Fruit fly (Drosophila melanogaster) whole organism: ENCODE measurements around the gene S-Lap4.

Experiments used
- CG8478 ChIP-seq: fragments of >200 bp; optimal IDR thresholded peaks from 2 replicates; lab custom pipeline; 2018; ENCODE audit warnings: inconsistent platforms
- Dll ChIP-seq: fragments of >200 bp; optimal IDR thresholded peaks from 2 replicates; lab custom pipeline; 2017
- EcR ChIP-seq, 2 experiments: fragments of >200 bp; optimal IDR thresholded peaks; 2 replicates each; lab custom pipeline; 2017; ENCODE audit warnings: missing biosample characterization in 2 of 2, missing genetic modification characterization in 2 of 2, missing genetic modification reagents in 2 of 2
- pan ChIP-seq: fragments of >200 bp; optimal IDR thresholded peaks from 2 replicates; lab custom pipeline; 2017
- psq ChIP-seq: fragments of >200 bp; optimal IDR thresholded peaks from 2 replicates; lab custom pipeline; 2017
- usp ChIP-seq: fragments of >200 bp; optimal IDR thresholded peaks from 2 replicates; lab custom pipeline; 2017; ENCODE audit warnings: missing biosample characterization, missing genetic modification characterization, mixed read lengths

The S-Lap4 gene

DNA sequence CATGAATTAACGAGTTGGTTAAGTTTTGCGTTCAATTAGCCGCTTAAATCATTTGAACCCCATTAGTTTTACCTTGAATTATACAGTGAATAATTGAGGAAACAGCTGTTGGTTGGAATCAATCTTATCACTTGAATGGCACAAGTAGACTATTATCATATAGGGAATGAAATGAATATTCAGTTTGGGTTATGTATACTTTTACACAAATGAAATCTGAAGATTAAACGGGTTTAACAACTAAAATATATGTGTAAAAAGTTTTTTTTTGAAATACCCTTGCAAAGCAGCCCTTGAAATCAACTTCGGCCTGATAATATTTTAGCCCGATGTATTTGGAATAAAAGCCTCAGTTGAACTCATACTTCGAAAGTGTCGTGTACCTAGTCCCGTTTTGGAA lies at the start of gene S-Lap4:
Gene S-Lap4 (plus strand): TSS at position 301 of the 400 bp plus-strand sequence.
- TF ChIP-seq psq (no peak), pan (lab: Kevin White, UChicago) (no peak), usp (GFP tag; lab: Kevin White, UChicago) (no peak), EcR (GFP tag; optimal IDR thresholded peaks at IDR 0.05; lab: Kevin White, UChicago) (no peak), CG8478 (lab: Kevin White, UChicago) (no peak), Dll (lab: Kevin White, UChicago) (no peak)

dm6 chr3L:10442486-10442885 lies 48.2 kb upstream of the S-Lap4 start:
- no peak for TF ChIP-seq CG8478 (lab: Kevin White, UChicago)
- TF ChIP-seq usp (GFP tag; lab: Kevin White, UChicago): no peak
- no peak for TF ChIP-seq pan (lab: Kevin White, UChicago)
- TF ChIP-seq psq: no peak
- TF ChIP-seq Dll (lab: Kevin White, UChicago): no peak
- no peak for TF ChIP-seq EcR (GFP tag; optimal IDR thresholded peaks at IDR 0.05; lab: Kevin White, UChicago)

DNA sequence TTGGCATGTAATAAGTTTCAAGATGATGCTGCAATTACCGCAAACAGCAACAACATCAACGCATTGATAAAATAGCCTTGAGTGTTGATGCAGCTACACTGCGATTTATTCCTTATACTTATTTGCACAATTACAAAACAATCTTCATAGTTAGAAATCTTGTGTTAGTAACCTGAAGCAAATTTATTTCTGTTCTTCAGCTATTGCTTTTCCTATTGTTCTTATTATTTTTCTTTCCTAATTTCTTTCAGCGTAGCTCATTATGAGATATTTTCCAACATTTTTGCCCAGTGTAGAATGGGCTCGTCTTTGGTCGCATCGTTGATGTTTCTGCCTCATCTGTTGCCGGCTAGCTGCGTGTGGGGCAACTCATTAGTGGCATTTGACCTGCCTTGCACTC lies 46.7 kb upstream of the S-Lap4 start:
- no peak for TF ChIP-seq Dll (lab: Kevin White, UChicago)

DNA sequence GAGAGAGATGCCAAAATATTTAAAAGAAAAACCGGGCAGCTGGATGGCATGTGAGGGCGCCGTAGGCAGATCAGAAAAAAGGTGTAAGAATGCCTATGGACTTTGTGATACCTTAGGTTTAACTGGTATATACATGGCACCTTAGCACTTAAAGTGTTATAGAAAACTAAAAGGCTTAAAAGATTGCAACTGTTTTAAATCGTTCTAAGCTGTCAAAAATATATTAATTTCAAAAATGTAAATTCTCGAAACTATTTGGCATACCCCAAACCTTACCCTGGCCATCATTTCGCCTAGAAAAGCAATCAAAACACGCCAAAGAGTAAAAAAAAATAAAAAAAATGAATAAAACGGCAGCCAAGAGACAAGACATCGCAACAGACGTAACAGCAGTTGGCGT lies 43.7 kb upstream of the S-Lap4 start:
- TF ChIP-seq CG8478 (lab: Kevin White, UChicago) (no peak), Dll (lab: Kevin White, UChicago) (no peak), EcR (GFP tag; optimal IDR thresholded peaks at IDR 0.05; lab: Kevin White, UChicago) (no peak), psq (no peak), pan (lab: Kevin White, UChicago) (no peak), usp (GFP tag; lab: Kevin White, UChicago) (no peak)

dm6 chr3L:10449725-10450124 lies 40.9 kb upstream of the S-Lap4 start:
- no peak for TF ChIP-seq usp (GFP tag; lab: Kevin White, UChicago)
- TF ChIP-seq pan (lab: Kevin White, UChicago): no peak
- no peak for TF ChIP-seq EcR (GFP tag; optimal IDR thresholded peaks at IDR 0.05; lab: Kevin White, UChicago)
- no peak for TF ChIP-seq CG8478 (lab: Kevin White, UChicago)
- no peak for TF ChIP-seq psq
- TF ChIP-seq Dll (lab: Kevin White, UChicago): no peak

DNA sequence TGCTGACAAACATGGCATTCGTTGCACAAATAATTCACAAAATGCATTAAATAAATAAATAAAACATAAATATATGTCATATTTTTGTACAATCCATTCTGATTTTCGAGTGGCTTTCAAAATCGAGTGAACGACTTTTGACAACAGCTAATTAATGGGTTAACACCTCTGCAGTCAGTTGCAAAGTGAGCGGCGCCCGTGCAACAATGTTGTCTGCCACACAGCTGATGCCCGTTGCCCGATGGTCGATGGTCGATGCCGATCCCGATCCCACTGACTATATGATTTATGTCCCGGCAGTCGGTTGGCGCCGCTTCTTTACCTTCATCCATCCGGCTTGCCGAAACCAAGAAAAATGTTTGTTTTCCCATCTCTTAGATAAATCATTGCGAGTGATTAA lies 31.6 kb upstream of the S-Lap4 start:
- TF ChIP-seq pan (lab: Kevin White, UChicago) (no peak), CG8478 (lab: Kevin White, UChicago) (no peak)

DNA sequence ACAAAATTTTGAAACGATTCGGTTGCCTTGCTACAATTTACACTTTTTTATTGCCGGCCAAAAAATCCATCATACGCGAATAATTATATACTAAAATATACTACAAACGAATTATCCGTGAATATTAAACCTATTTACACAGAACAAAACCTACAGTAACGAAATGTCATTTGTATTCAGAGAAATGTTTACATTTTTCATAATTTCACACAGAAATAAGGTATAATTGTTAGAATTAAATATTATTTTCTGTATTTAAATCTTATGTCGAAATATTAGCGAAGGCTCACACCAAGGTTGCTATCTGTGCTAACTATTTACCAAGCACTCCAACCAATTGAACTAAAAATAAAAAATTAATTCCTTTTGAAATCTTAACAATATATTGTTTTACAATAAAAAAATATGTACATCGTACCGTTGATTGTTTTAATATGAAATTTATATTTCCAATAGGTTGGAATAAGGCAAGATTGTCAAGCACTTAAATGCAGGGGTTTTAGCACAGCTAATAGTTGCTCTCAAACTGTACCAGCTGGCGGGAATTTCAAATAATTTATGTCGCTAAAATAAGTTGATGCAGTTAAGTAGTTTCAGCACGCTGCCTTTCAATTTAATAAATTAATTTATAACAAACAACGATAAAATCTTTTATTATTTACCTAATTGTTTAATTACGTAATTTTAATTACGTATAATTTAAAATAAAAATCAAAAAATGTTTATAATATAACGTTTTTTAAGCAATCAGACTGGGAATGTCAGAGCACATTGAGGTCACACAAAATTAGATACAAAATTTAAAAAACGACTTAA lies 27.4 kb upstream of the S-Lap4 start, which contains the start of the genes Gem3 and CG32061:
Gene Gem3 (minus strand): TSS at position 51 of the 816 bp plus-strand sequence.
Gene CG32061 (plus strand): TSS at position 766 of the 816 bp plus-strand sequence.
- TF ChIP-seq usp (GFP tag; lab: Kevin White, UChicago) (no peak), psq (no peak), pan (lab: Kevin White, UChicago) (no peak), CG8478 (lab: Kevin White, UChicago) (no peak), EcR (GFP tag; optimal IDR thresholded peaks at IDR 0.05; lab: Kevin White, UChicago) (no peak), Dll (lab: Kevin White, UChicago) (no peak)

- TF ChIP-seq EcR (GFP tag; optimal IDR thresholded peaks at IDR 0.05; lab: Kevin White, UChicago): no peak
- TF ChIP-seq usp (GFP tag; lab: Kevin White, UChicago): no peak
- no peak for TF ChIP-seq CG8478 (lab: Kevin White, UChicago)
- no peak for TF ChIP-seq psq
- no peak for TF ChIP-seq pan (lab: Kevin White, UChicago)
- TF ChIP-seq Dll (lab: Kevin White, UChicago): no peak
These were observed 25.8 kb upstream of the S-Lap4 start, which contains the start of gene S-Lap3 for dm6 chr3L:10464887-10465286. S-Lap3 (plus strand) TSS chr3L:10465187.

dm6 chr3L:10478214-10478613 lies 12.4 kb upstream of the S-Lap4 start, which contains the start of gene CG46430:
CG46430 (plus strand) TSS chr3L:10478514.
- no peak for TF ChIP-seq pan (lab: Kevin White, UChicago)
- TF ChIP-seq Dll (lab: Kevin White, UChicago): no peak
- no peak for TF ChIP-seq EcR (GFP tag; optimal IDR thresholded peaks at IDR 0.05; lab: Kevin White, UChicago)
- no peak for TF ChIP-seq psq
- TF ChIP-seq CG8478 (lab: Kevin White, UChicago): no peak
- TF ChIP-seq usp (GFP tag; lab: Kevin White, UChicago): no peak

dm6 chr3L:10481112-10481511 lies 9.5 kb upstream of the S-Lap4 start, which contains the start of gene Rbfox1:
Rbfox1 (plus strand) TSS chr3L:10481412.
- TF ChIP-seq EcR (GFP tag; optimal IDR thresholded peaks at IDR 0.05; lab: Kevin White, UChicago) (no peak), CG8478 (lab: Kevin White, UChicago) (no peak), Dll (lab: Kevin White, UChicago) (no peak), psq (no peak), pan (lab: Kevin White, UChicago) (no peak), usp (GFP tag; lab: Kevin White, UChicago) (no peak)

- TF ChIP-seq CG8478 (lab: Kevin White, UChicago) (no peak), psq (no peak), pan (lab: Kevin White, UChicago) (no peak), EcR (GFP tag; optimal IDR thresholded peaks at IDR 0.05; lab: Kevin White, UChicago) (no peak), Dll (lab: Kevin White, UChicago) (no peak), usp (GFP tag; lab: Kevin White, UChicago) (no peak)
These were observed 8.2 kb upstream of the S-Lap4 start for dm6 chr3L:10482477-10482876.

DNA sequence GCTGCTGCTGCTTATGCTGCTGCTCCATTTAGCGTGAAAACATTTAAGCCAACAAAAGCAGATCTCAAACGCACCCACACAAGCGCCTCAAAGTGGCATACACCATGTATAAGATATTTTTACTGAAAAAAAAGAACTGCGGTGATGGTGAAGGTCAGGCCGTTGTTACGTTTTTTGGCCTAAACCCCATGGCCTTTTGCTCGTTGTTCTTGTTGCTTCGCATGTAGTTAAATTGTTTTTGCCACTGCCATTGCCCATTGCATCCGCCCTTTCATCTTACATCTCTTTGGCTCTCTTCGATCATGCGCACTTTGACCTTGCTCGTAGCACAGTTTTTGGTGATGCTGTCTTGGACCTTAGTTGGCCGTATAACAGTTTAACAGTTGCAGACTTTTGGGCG lies 5.2 kb upstream of the S-Lap4 start:
- TF ChIP-seq CG8478 (lab: Kevin White, UChicago) (no peak), pan (lab: Kevin White, UChicago) (no peak)
